Fruit fly (Drosophila melanogaster) whole organism, prepupa: ENCODE measurements around the gene sif.

Experiments
- CG11294 ChIP-seq: fragments of 200-800 bp; sonication (Bioruptor generic); IDR thresholded peaks from 2 replicates; pipeline ENCODE4 v1.3.6; 2022; ENCODE audit warnings: missing biosample characterization, missing genetic modification characterization
- CG3032 ChIP-seq: fragments of 200-800 bp; optimal IDR thresholded peaks from 2 replicates; lab custom pipeline; 2019; ENCODE audit warnings: missing biosample characterization, mild to moderate bottlenecking, missing genetic modification characterization, moderate library complexity
- CG8119 ChIP-seq: fragments of 200-800 bp; sonication (Bioruptor generic); IDR thresholded peaks from 3 replicates; pipeline ENCODE4 v1.3.6; 2022; ENCODE audit warnings: missing biosample characterization, missing genetic modification characterization
- CG9139 ChIP-seq: fragments of 200-800 bp; sonication (Bioruptor generic); optimal IDR thresholded peaks from 3 replicates; lab custom pipeline; 2017; ENCODE audit warnings: missing biosample characterization, mild to moderate bottlenecking, missing genetic modification characterization
- Gug ChIP-seq: fragments of 200-800 bp; sonication (Bioruptor generic); IDR thresholded peaks from 2 replicates; pipeline ENCODE4 v1.3.6; 2022; ENCODE audit warnings: missing biosample characterization, missing genetic modification characterization
- Hr39 ChIP-seq: fragments of 200-800 bp; sonication (Bioruptor generic); optimal IDR thresholded peaks from 2 replicates; lab custom pipeline; 2016; ENCODE audit warnings: missing biosample characterization, missing genetic modification characterization
- Lpt ChIP-seq: fragments of 200-800 bp; sonication (Bioruptor generic); optimal IDR thresholded peaks from 3 replicates; lab custom pipeline; 2016; ENCODE audit warnings: missing biosample characterization, missing genetic modification characterization
- Smox ChIP-seq: fragments of 200-800 bp; sonication (Bioruptor generic); optimal IDR thresholded peaks from 3 replicates; lab custom pipeline; 2016; ENCODE audit warnings: missing biosample characterization, missing genetic modification characterization
- achi ChIP-seq: fragments of 200-800 bp; sonication (Bioruptor generic); optimal IDR thresholded peaks from 3 replicates; lab custom pipeline; 2016; ENCODE audit warnings: missing biosample characterization, missing genetic modification characterization
- lz ChIP-seq: fragments of 200-800 bp; sonication (Bioruptor generic); optimal IDR thresholded peaks from 3 replicates; lab custom pipeline; 2016; ENCODE audit warnings: missing biosample characterization, missing genetic modification characterization
- vri ChIP-seq: fragments of 200-800 bp; sonication (Bioruptor generic); optimal IDR thresholded peaks from 3 replicates; lab custom pipeline; 2016; ENCODE audit warnings: missing biosample characterization, mild to moderate bottlenecking, missing genetic modification characterization

DNA sequence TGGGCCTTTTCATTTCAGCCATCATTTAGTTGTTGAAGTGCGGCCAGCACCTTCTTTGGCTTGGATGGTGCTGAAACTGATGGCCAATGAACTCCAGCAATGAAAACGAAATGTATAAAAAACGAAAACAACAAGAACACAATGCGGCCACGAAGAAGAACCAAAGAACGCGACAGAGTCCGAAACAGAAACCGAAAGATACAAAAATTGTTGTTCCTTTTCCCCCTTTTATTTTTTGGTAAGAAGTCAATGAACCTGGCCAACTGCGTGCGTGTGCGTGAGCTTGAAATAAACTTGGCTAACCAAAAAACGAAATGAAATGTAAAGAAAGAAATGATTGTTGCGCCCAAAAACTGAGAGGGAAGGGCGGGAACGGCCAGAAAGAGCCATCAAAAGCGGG lies 29.9 kb upstream of the sif start:
- no peak for TF ChIP-seq CG11294 (GFP tag; lab: Robert Waterston, UW)
- no peak for TF ChIP-seq CG9139 (GFP tag; lab: Kevin White, UChicago)
- TF ChIP-seq Gug = no peak
- TF ChIP-seq Hr39 (GFP tag; lab: Kevin White, UChicago) = no peak
- TF ChIP-seq CG8119 (GFP tag; lab: Robert Waterston, UW) = no peak
- no peak for TF ChIP-seq vri (GFP tag; lab: Kevin White, UChicago)
- no peak for TF ChIP-seq Smox (GFP tag; lab: Kevin White, UChicago)
- TF ChIP-seq lz (GFP tag; lab: Kevin White, UChicago) = no peak
- TF ChIP-seq CG3032 (tag; lab: Kevin White, UChicago) = no peak
- TF ChIP-seq achi (GFP tag; lab: Kevin White, UChicago) = no peak
- no peak for TF ChIP-seq Lpt (GFP tag; lab: Kevin White, UChicago)
